Worm (Caenorhabditis elegans) whole organism, L1 larva: Measurements from ENCODE around the gene H14E04.2.

Experiments
- C04F5.9 ChIP-seq: sonication (generic microtip); optimal IDR thresholded peaks from 2 replicates; lab custom pipeline; 2016; ENCODE audit warnings: missing genetic modification characterization, missing compliant biosample characterization
- F16B12.6 ChIP-seq: fragments of 150-350 bp; optimal IDR thresholded peaks from 2 replicates; lab custom pipeline; 2014; ENCODE audit warnings: missing biosample characterization, missing genetic modification characterization
- aha-1 ChIP-seq: fragments of 150-350 bp; optimal IDR thresholded peaks from 2 replicates; lab custom pipeline; 2014; ENCODE audit warnings: missing biosample characterization, missing genetic modification characterization
- aly-2 ChIP-seq: fragments of 150-350 bp; optimal IDR thresholded peaks from 2 replicates; lab custom pipeline; 2014; ENCODE audit warnings: missing biosample characterization, missing genetic modification characterization
- blmp-1 ChIP-seq: fragments of 150-350 bp; optimal IDR thresholded peaks from 2 replicates; lab custom pipeline; 2014; ENCODE audit warnings: missing biosample characterization, missing genetic modification characterization
- ceh-63 ChIP-seq: fragments of 200-800 bp; sonication (Bioruptor generic); optimal IDR thresholded peaks from 2 replicates; lab custom pipeline; 2018; ENCODE audit warnings: mild to moderate bottlenecking, missing genetic modification characterization, missing compliant biosample characterization
- ceh-82 ChIP-seq, 3 experiments: fragments of 150-350 bp in 1 of 3; sonication (generic microtip) in 2 of 3; optimal IDR thresholded peaks; 2 replicates each; lab custom pipeline; 2014 to 2017; ENCODE audit warnings: missing biosample characterization in 3 of 3, missing genetic modification characterization in 3 of 3
- ces-1 ChIP-seq: fragments of 150-350 bp; optimal IDR thresholded peaks from 2 replicates; lab custom pipeline; 2014; ENCODE audit warnings: missing biosample characterization, missing genetic modification reagents, missing genetic modification characterization
- dpl-1 ChIP-seq, 3 experiments: fragments of 150-350 bp in 2 of 3; sonication (generic microtip) in 1 of 3; optimal IDR thresholded peaks; 2 replicates each; lab custom pipeline; 2014 to 2017; ENCODE audit warnings: missing biosample characterization in 3 of 3, missing genetic modification characterization in 3 of 3, missing genetic modification reagents in 3 of 3
- dsc-1 ChIP-seq: sonication (generic microtip); optimal IDR thresholded peaks from 2 replicates; lab custom pipeline; 2016; ENCODE audit warnings: mild to moderate bottlenecking, missing genetic modification characterization, missing compliant biosample characterization
- egl-13 ChIP-seq: sonication (generic microtip); optimal IDR thresholded peaks from 2 replicates; lab custom pipeline; 2016; ENCODE audit warnings: missing genotype, missing genetic modification reagents, missing genetic modification characterization, missing compliant biosample characterization
- egl-27 ChIP-seq, 2 experiments: fragments of 150-350 bp in 1 of 2; sonication (generic microtip); optimal IDR thresholded peaks; 3 replicates each; lab custom pipeline; 2017 to 2018; ENCODE audit warnings: missing biosample characterization in 2 of 2, missing genetic modification characterization in 2 of 2, missing genetic modification reagents in 2 of 2
- elt-3 ChIP-seq, 6 experiments: fragments of 150-350 bp in 1 of 6; sonication (generic microtip); optimal IDR thresholded peaks; 2 replicates each; lab custom pipeline; 2017 to 2018; ENCODE audit warnings: missing biosample characterization in 6 of 6, missing genetic modification characterization in 6 of 6, inconsistent platforms in 1 of 6
- fos-1 ChIP-seq: fragments of 150-350 bp; optimal IDR thresholded peaks from 2 replicates; lab custom pipeline; 2014; ENCODE audit warnings: missing biosample characterization, missing genetic modification characterization
- grh-1 ChIP-seq: fragments of 200-800 bp; sonication (Bioruptor generic); IDR thresholded peaks from 2 replicates; pipeline ENCODE4 v1.3.6; 2022; ENCODE audit warnings: missing genetic modification reagents, missing genetic modification characterization, missing compliant biosample characterization
- hlh-17 ChIP-seq: fragments of 200-800 bp; sonication (Bioruptor generic); optimal IDR thresholded peaks from 2 replicates; lab custom pipeline; 2018; ENCODE audit warnings: missing genetic modification characterization, mild to moderate bottlenecking, missing compliant biosample characterization, moderate library complexity, borderline replicate concordance
- irx-1 ChIP-seq: sonication (generic microtip); optimal IDR thresholded peaks from 2 replicates; lab custom pipeline; 2016; ENCODE audit warnings: missing genetic modification characterization, missing compliant biosample characterization
- lin-13 ChIP-seq: fragments of 150-350 bp; optimal IDR thresholded peaks from 2 replicates; lab custom pipeline; 2014; ENCODE audit warnings: missing biosample characterization, missing genetic modification reagents, missing genetic modification characterization
- lin-14 ChIP-seq: fragments of 200-800 bp; sonication (Bioruptor generic); optimal IDR thresholded peaks from 2 replicates; lab custom pipeline; 2018; ENCODE audit warnings: mild to moderate bottlenecking, missing genetic modification characterization, moderate library complexity, missing compliant biosample characterization
- lin-15B ChIP-seq: fragments of 150-350 bp; sonication (generic microtip); optimal IDR thresholded peaks from 3 replicates; lab custom pipeline; 2014; ENCODE audit warnings: missing biosample characterization, missing genetic modification characterization
- lin-35 ChIP-seq, 2 experiments: fragments of 150-350 bp; optimal IDR thresholded peaks; 2 replicates each; lab custom pipeline; 2014; ENCODE audit warnings: missing biosample characterization in 2 of 2, missing genetic modification characterization in 2 of 2, missing genetic modification reagents in 2 of 2
- lin-39 ChIP-seq: fragments of 150-350 bp; optimal IDR thresholded peaks from 2 replicates; lab custom pipeline; 2014; ENCODE audit warnings: missing biosample characterization, missing genetic modification reagents, missing genetic modification characterization
- lsy-2 ChIP-seq, 2 experiments: fragments of 150-350 bp; optimal IDR thresholded peaks; 2 replicates each; lab custom pipeline; 2014; ENCODE audit warnings: missing biosample characterization in 2 of 2, missing genetic modification characterization in 2 of 2
- mab-9 ChIP-seq: fragments of 200-800 bp; sonication (Bioruptor generic); IDR thresholded peaks from 2 replicates; pipeline ENCODE4 v1.3.6; 2022; ENCODE audit warnings: missing genetic modification reagents, missing genetic modification characterization, missing compliant biosample characterization
- mef-2 ChIP-seq: fragments of 150-350 bp; optimal IDR thresholded peaks from 2 replicates; lab custom pipeline; 2014; ENCODE audit warnings: missing biosample characterization, missing genetic modification characterization
- mep-1 ChIP-seq: fragments of 150-350 bp; optimal IDR thresholded peaks from 2 replicates; lab custom pipeline; 2014; ENCODE audit warnings: missing biosample characterization, missing genetic modification characterization
- nhr-11 ChIP-seq: fragments of 150-350 bp; optimal IDR thresholded peaks from 2 replicates; lab custom pipeline; 2014; ENCODE audit warnings: missing biosample characterization, missing genetic modification characterization
- nhr-12 ChIP-seq: sonication (generic microtip); optimal IDR thresholded peaks from 2 replicates; lab custom pipeline; 2017; ENCODE audit warnings: missing biosample characterization, missing genetic modification characterization
- nhr-19 ChIP-seq: fragments of 200-800 bp; sonication (Bioruptor generic); conservative IDR thresholded peaks from 2 replicates; pipeline ENCODE4 v1.3.6; 2022; ENCODE audit warnings: missing genetic modification characterization, missing compliant biosample characterization
- nhr-20 ChIP-seq: sonication (generic microtip); optimal IDR thresholded peaks from 2 replicates; lab custom pipeline; 2016; ENCODE audit warnings: mild to moderate bottlenecking, missing genetic modification characterization, missing compliant biosample characterization
- nhr-237 ChIP-seq: fragments of 150-350 bp; optimal IDR thresholded peaks from 2 replicates; lab custom pipeline; 2014; ENCODE audit warnings: missing biosample characterization, missing genetic modification characterization
- nhr-28 ChIP-seq: fragments of 150-350 bp; optimal IDR thresholded peaks from 2 replicates; lab custom pipeline; 2014; ENCODE audit warnings: missing biosample characterization, missing genetic modification characterization
- nhr-47 ChIP-seq: sonication (generic microtip); optimal IDR thresholded peaks from 2 replicates; lab custom pipeline; 2016; ENCODE audit warnings: mild to moderate bottlenecking, missing genetic modification characterization, moderate library complexity, missing compliant biosample characterization
- nhr-71 ChIP-seq: sonication (generic microtip); optimal IDR thresholded peaks from 2 replicates; lab custom pipeline; 2016; ENCODE audit warnings: mild to moderate bottlenecking, missing genetic modification characterization, moderate library complexity, missing compliant biosample characterization
- nhr-76 ChIP-seq: sonication (generic microtip); optimal IDR thresholded peaks from 2 replicates; lab custom pipeline; 2017; ENCODE audit warnings: missing biosample characterization, missing genetic modification characterization
- nhr-77 ChIP-seq: fragments of 150-350 bp; optimal IDR thresholded peaks from 2 replicates; lab custom pipeline; 2014; ENCODE audit warnings: missing biosample characterization, missing genetic modification characterization
- nhr-84 ChIP-seq: sonication (generic microtip); optimal IDR thresholded peaks from 2 replicates; lab custom pipeline; 2017; ENCODE audit warnings: missing biosample characterization, missing genetic modification characterization
- nhr-85 ChIP-seq: sonication (generic microtip); peaks from one replicate; lab custom pipeline; 2016; ENCODE audit warnings: missing genetic modification characterization, inconsistent platforms, missing compliant biosample characterization
- nhr-90 ChIP-seq: sonication (generic microtip); optimal IDR thresholded peaks from 2 replicates; lab custom pipeline; 2016; ENCODE audit warnings: mild to moderate bottlenecking, missing genetic modification characterization, missing compliant biosample characterization; ENCODE audit not compliant: poor library complexity
- pag-3 ChIP-seq: sonication (generic microtip); optimal IDR thresholded peaks from 2 replicates; lab custom pipeline; 2017; ENCODE audit warnings: missing genetic modification characterization, mild to moderate bottlenecking, missing compliant biosample characterization, antibody characterized with exemption, borderline replicate concordance; ENCODE audit not compliant: insufficient read depth
- pqm-1 ChIP-seq: sonication (generic microtip); optimal IDR thresholded peaks from 3 replicates; lab custom pipeline; 2017; ENCODE audit warnings: missing biosample characterization, missing genetic modification characterization
- skn-1 ChIP-seq: fragments of 150-350 bp; optimal IDR thresholded peaks from 2 replicates; lab custom pipeline; 2014; ENCODE audit warnings: missing biosample characterization, missing genetic modification characterization
- snpc-4 ChIP-seq: fragments of 150-350 bp; optimal IDR thresholded peaks from 2 replicates; lab custom pipeline; 2014; ENCODE audit warnings: missing biosample characterization, missing genetic modification characterization
- snu-23 ChIP-seq: sonication (generic microtip); optimal IDR thresholded peaks from 2 replicates; lab custom pipeline; 2016; ENCODE audit warnings: missing genetic modification characterization, missing compliant biosample characterization
- sptf-1 ChIP-seq: fragments of 150-350 bp; optimal IDR thresholded peaks from 2 replicates; lab custom pipeline; 2014; ENCODE audit warnings: missing biosample characterization, missing genetic modification characterization
- sup-37 ChIP-seq: fragments of 200-800 bp; sonication (Bioruptor generic); optimal IDR thresholded peaks from 2 replicates; lab custom pipeline; 2018; ENCODE audit warnings: mild to moderate bottlenecking, missing genetic modification characterization, missing compliant biosample characterization
- tbx-2 ChIP-seq: sonication (generic microtip); optimal IDR thresholded peaks from 2 replicates; lab custom pipeline; 2016; ENCODE audit warnings: missing genetic modification characterization, missing compliant biosample characterization
- unc-130 ChIP-seq: fragments of 150-350 bp; optimal IDR thresholded peaks from 2 replicates; lab custom pipeline; 2017; ENCODE audit warnings: missing biosample characterization, missing genetic modification characterization, inconsistent platforms
- unc-86 ChIP-seq: sonication (generic microtip); optimal IDR thresholded peaks from 2 replicates; lab custom pipeline; 2016; ENCODE audit warnings: missing genetic modification characterization, missing compliant biosample characterization
- ztf-11 ChIP-seq, 2 experiments: sonication (generic microtip); optimal IDR thresholded peaks; 2 replicates each; lab custom pipeline; 2016 to 2017; ENCODE audit warnings: missing genetic modification characterization in 2 of 2, missing biosample characterization in 1 of 2, missing compliant biosample characterization in 1 of 2
- ztf-4 ChIP-seq: fragments of 150-350 bp; optimal IDR thresholded peaks from 2 replicates; lab custom pipeline; 2014; ENCODE audit warnings: missing biosample characterization, missing genetic modification characterization

The H14E04.2 gene

ce11 chrIII:2401126-2402123 is 25.4 kb downstream of the H14E04.2 start, which contains the start of the genes cic-1 and strm-1:
Gene cic-1 (minus strand): TSS chrIII:2401221.
Gene strm-1 (plus strand): TSS chrIII:2402070.
- TF ChIP-seq aha-1 (tag; lab: Kevin White, UChicago): no peak
- TF ChIP-seq unc-86 (tag; lab: Kevin White, UChicago): peak; percentile 62
- no peak for TF ChIP-seq hlh-17 (GFP tag; lab: Kevin White, UChicago)
- TF ChIP-seq ceh-82 (tag; optimal IDR thresholded peaks at IDR 0.05; lab: Kevin White, UChicago): peak; percentile 34 to 66 (median 42)
- peak; percentile 55 for TF ChIP-seq dsc-1
- peak; percentile 55 for TF ChIP-seq mep-1 (tag; lab: Kevin White, UChicago)
- no peak for TF ChIP-seq nhr-20 (tag; lab: Kevin White, UChicago)
- peak; percentile 56 for TF ChIP-seq lin-39 (tag; lab: Kevin White, UChicago)
- TF ChIP-seq lin-14 (GFP tag; lab: Kevin White, UChicago): no peak
- peak; percentile 59 for TF ChIP-seq skn-1 (tag; lab: Kevin White, UChicago)
- TF ChIP-seq elt-3 (tag; optimal IDR thresholded peaks at IDR 0.05; lab: Kevin White, UChicago): peak in 1 of 6 experiments; percentile 33
- TF ChIP-seq mab-9 (GFP tag; lab: Robert Waterston, UW): peak; percentile 70
- no peak for TF ChIP-seq ces-1 (GFP tag; lab: Kevin White, UChicago)
- TF ChIP-seq sup-37 (GFP tag; lab: Kevin White, UChicago): no peak
- TF ChIP-seq blmp-1 (tag; lab: Kevin White, UChicago): peak; percentile 99
- TF ChIP-seq egl-27 (tag; optimal IDR thresholded peaks at IDR 0.05; lab: Kevin White, UChicago): no peak
- TF ChIP-seq lsy-2 (tag; optimal IDR thresholded peaks at IDR 0.05; lab: Kevin White, UChicago): peak; percentile 80 to 84
- peak; percentile 44 for TF ChIP-seq lin-15B (tag; lab: Kevin White, UChicago)
- TF ChIP-seq nhr-90 (tag; lab: Kevin White, UChicago): no peak
- TF ChIP-seq snpc-4 (tag; lab: Kevin White, UChicago): peak; percentile 4
- no peak for TF ChIP-seq nhr-28 (tag; lab: Kevin White, UChicago)
- TF ChIP-seq irx-1 (tag; lab: Kevin White, UChicago): peak; percentile 38
- no peak for TF ChIP-seq nhr-77 (tag; lab: Kevin White, UChicago)
- TF ChIP-seq grh-1 (GFP tag; lab: Robert Waterston, UW): 0 out of 2 replicates have a peak, but pooled peaks have one; percentile 29
- no peak for TF ChIP-seq nhr-71
- TF ChIP-seq ztf-4 (tag; lab: Kevin White, UChicago): no peak
- TF ChIP-seq nhr-84 (tag; lab: Kevin White, UChicago): no peak
- peak; percentile 66 for TF ChIP-seq tbx-2 (tag; lab: Kevin White, UChicago)
- no peak for TF ChIP-seq sptf-1 (tag; lab: Kevin White, UChicago)
- no peak for TF ChIP-seq nhr-12 (tag; lab: Kevin White, UChicago)
- peak; percentile 85 for TF ChIP-seq snu-23 (GFP tag; lab: Kevin White, UChicago)
- TF ChIP-seq C04F5.9 (tag; lab: Kevin White, UChicago): no peak
- no peak for TF ChIP-seq ceh-63 (GFP tag; lab: Kevin White, UChicago)
- peak; percentile 50 for TF ChIP-seq nhr-11 (tag; lab: Kevin White, UChicago)
- no peak for TF ChIP-seq pag-3 (tag; lab: Kevin White, UChicago)
- TF ChIP-seq nhr-47: peak; percentile 77
- TF ChIP-seq pqm-1 (tag; lab: Kevin White, UChicago): no peak
- no peak for TF ChIP-seq nhr-237
- TF ChIP-seq ztf-11 (tag; optimal IDR thresholded peaks at IDR 0.05; lab: Kevin White, UChicago): no peak
- peak; percentile 69 for TF ChIP-seq F16B12.6 (tag; lab: Kevin White, UChicago)
- peak; percentile 65 for TF ChIP-seq nhr-19 (GFP tag; lab: Robert Waterston, UW)
- peak; percentile 12 for TF ChIP-seq fos-1
- peak; percentile 32 for TF ChIP-seq nhr-85 (tag; lab: Kevin White, UChicago)
- TF ChIP-seq nhr-76: no peak
- no peak for TF ChIP-seq mef-2 (tag; lab: Kevin White, UChicago)
- peak; percentile 2 for TF ChIP-seq aly-2 (tag; lab: Kevin White, UChicago)
- TF ChIP-seq egl-13 (tag; lab: Kevin White, UChicago): no peak
- no peak for TF ChIP-seq lin-13
- peak; percentile 95 to 96 for TF ChIP-seq lin-35 (GFP tag; optimal IDR thresholded peaks at IDR 0.05; lab: Kevin White, UChicago)
- no peak for TF ChIP-seq unc-130 (tag; lab: Kevin White, UChicago)
- TF ChIP-seq dpl-1 (GFP tag; optimal IDR thresholded peaks at IDR 0.05; lab: Kevin White, UChicago): peak; percentile 92 to 96 (median 95)
